Worm (Caenorhabditis elegans): ENCODE results near the gene flh-2.

Gene flh-2

ce11 chrIII:4909938-4910337, 42.0 kb upstream of the flh-2 start, which contains the start of gene F26F4.12:
F26F4.12 (minus strand) TSS chrIII:4910038.
- TF ChIP-seq nhr-11 (tag; optimal IDR thresholded peaks at IDR 0.05): no peak
- no peak for TF ChIP-seq mep-1 (tag; optimal IDR thresholded peaks at IDR 0.05)
- no peak for TF ChIP-seq mdl-1 (tag; optimal IDR thresholded peaks at IDR 0.05)
- TF ChIP-seq lin-15B (tag; optimal IDR thresholded peaks at IDR 0.05): no peak
- TF ChIP-seq nhr-20 (tag; optimal IDR thresholded peaks at IDR 0.05): no peak
- TF ChIP-seq dpl-1 (GFP tag; optimal IDR thresholded peaks at IDR 0.05): no peak
- no peak for TF ChIP-seq mef-2 (tag; optimal IDR thresholded peaks at IDR 0.05)
- no peak for TF ChIP-seq snu-23 (GFP tag; optimal IDR thresholded peaks at IDR 0.05)

ce11 chrIII:4910956-4911355, 41.0 kb upstream of the flh-2 start, which contains the start of gene F26F4.2:
F26F4.2 (plus strand) TSS chrIII:4911256.
- no peak for TF ChIP-seq unc-98 (GFP tag; IDR thresholded peaks at IDR 0.05)
- TF ChIP-seq dsc-1 (tag; optimal IDR thresholded peaks at IDR 0.05): no peak
- no peak for TF ChIP-seq snu-23 (GFP tag; optimal IDR thresholded peaks at IDR 0.05)
- TF ChIP-seq ceh-82 (tag; optimal IDR thresholded peaks at IDR 0.05): no peak
- TF ChIP-seq efl-3 (GFP tag; optimal IDR thresholded peaks at IDR 0.05): no peak
- no peak for TF ChIP-seq aly-2 (tag; optimal IDR thresholded peaks at IDR 0.05)
- no peak for TF ChIP-seq Y116A8C.19 (tag; optimal IDR thresholded peaks at IDR 0.05; ENCODE audit: borderline replicate concordance)
- TF ChIP-seq efl-1 (optimal IDR thresholded peaks at IDR 0.05): no peak
- TF ChIP-seq efl-1 (GFP tag; optimal IDR thresholded peaks at IDR 0.05 in 1 of 2): no peak
- no peak for TF ChIP-seq mdl-1 (tag; optimal IDR thresholded peaks at IDR 0.05)
- TF ChIP-seq C04F5.9 (tag; optimal IDR thresholded peaks at IDR 0.05): no peak
- TF ChIP-seq unc-62 (GFP tag; optimal IDR thresholded peaks at IDR 0.05): no peak
- no peak for TF ChIP-seq nhr-47 (tag; optimal IDR thresholded peaks at IDR 0.05)
- TF ChIP-seq tlp-1 (tag; optimal IDR thresholded peaks at IDR 0.05): no peak

ce11 chrIII:4912317-4912716, 39.6 kb upstream of the flh-2 start, which contains the start of the genes F26F4.9 and cee-1:
F26F4.9 (minus strand) TSS chrIII:4912521.
cee-1 (plus strand) TSS chrIII:4912699.
- TF ChIP-seq xbp-1 (tag; optimal IDR thresholded peaks at IDR 0.05) (peak; percentile 78), nhr-85 (tag) (peak; percentile 82), unc-98 (GFP tag; IDR thresholded peaks at IDR 0.05) (no peak), aha-1 (tag; optimal IDR thresholded peaks at IDR 0.05) (no peak), ama-1 (optimal IDR thresholded peaks at IDR 0.05) (no peak), ceh-82 (tag; optimal IDR thresholded peaks at IDR 0.05) (peak in 2 of 3 experiments; percentile 19 to 47), lir-3 (tag; optimal IDR thresholded peaks at IDR 0.05; ENCODE audit: poor library complexity) (peak; percentile 93), nhr-76 (tag; optimal IDR thresholded peaks at IDR 0.05) (no peak), sptf-1 (tag; optimal IDR thresholded peaks at IDR 0.05) (no peak), lin-13 (GFP tag; optimal IDR thresholded peaks at IDR 0.05) (peak; percentile 21), nhr-12 (tag; optimal IDR thresholded peaks at IDR 0.05) (no peak), fkh-4 (tag; optimal IDR thresholded peaks at IDR 0.05; ENCODE audit: borderline replicate concordance) (peak; percentile 91), C16A3.4 (tag; optimal IDR thresholded peaks at IDR 0.05) (peak; percentile 35), mep-1 (tag; optimal IDR thresholded peaks at IDR 0.05) (peak; percentile 84), tbx-2 (tag; optimal IDR thresholded peaks at IDR 0.05) (peak; percentile 82), grh-1 (GFP tag; IDR thresholded peaks at IDR 0.05) (no peak), efl-3 (GFP tag; optimal IDR thresholded peaks at IDR 0.05) (no peak), swsn-7 (tag; optimal IDR thresholded peaks at IDR 0.05) (peak; percentile 70), efl-1 (optimal IDR thresholded peaks at IDR 0.05) (peak; percentile 63 to 79), efl-1 (GFP tag; optimal IDR thresholded peaks at IDR 0.05 in 1 of 2) (peak; percentile 78 to 96), mdl-1 (tag; optimal IDR thresholded peaks at IDR 0.05) (no peak), fos-1 (tag; optimal IDR thresholded peaks at IDR 0.05) (no peak), jun-1 (tag; optimal IDR thresholded peaks at IDR 0.05) (no peak), zip-4 (GFP tag; optimal IDR thresholded peaks at IDR 0.05) (peak; percentile 8), nhr-237 (tag; optimal IDR thresholded peaks at IDR 0.05) (no peak), ceh-8 (GFP tag; optimal IDR thresholded peaks at IDR 0.05) (no peak), unc-130 (tag; optimal IDR thresholded peaks at IDR 0.05) (no peak), isw-1 (GFP tag; IDR thresholded peaks at IDR 0.05) (peak; percentile 35), nhr-90 (tag; optimal IDR thresholded peaks at IDR 0.05; ENCODE audit: poor library complexity) (peak; percentile 84), rnt-1 (tag; optimal IDR thresholded peaks at IDR 0.05) (peak; percentile 96), hlh-17 (GFP tag; optimal IDR thresholded peaks at IDR 0.05; ENCODE audit: borderline replicate concordance) (no peak), lin-14 (GFP tag; optimal IDR thresholded peaks at IDR 0.05) (peak; percentile 71), elt-2 (tag; optimal IDR thresholded peaks at IDR 0.05) (peak; percentile 44), nhr-77 (tag; optimal IDR thresholded peaks at IDR 0.05) (no peak), lsy-2 (tag; optimal IDR thresholded peaks at IDR 0.05) (peak; percentile 63 to 69), fkh-10 (GFP tag; optimal IDR thresholded peaks at IDR 0.05) (no peak), fkh-8 (tag; optimal IDR thresholded peaks at IDR 0.05) (peak; percentile 70)

Measured in whole organism, L1 larva.